Worm (Caenorhabditis elegans) whole organism, early embryonic: ENCODE data around the gene F47B8.2.

ENCODE experiments used
- B0310.2 ChIP-seq: sonication (generic microtip); optimal IDR thresholded peaks from 2 replicates; lab custom pipeline; 2016; ENCODE audit warnings: mild to moderate bottlenecking, missing genetic modification characterization, missing compliant biosample characterization
- ama-1 ChIP-seq: fragments of 150-350 bp; optimal IDR thresholded peaks from 2 replicates; lab custom pipeline; 2014
- hmg-4 ChIP-seq: fragments of 200-800 bp; sonication (Bioruptor generic); optimal IDR thresholded peaks from 2 replicates; lab custom pipeline; 2018; ENCODE audit warnings: mild to moderate bottlenecking, missing genetic modification characterization, missing compliant biosample characterization
- hnd-1 ChIP-seq: sonication (generic microtip); optimal IDR thresholded peaks from 2 replicates; lab custom pipeline; 2016; ENCODE audit warnings: missing genetic modification characterization, missing compliant biosample characterization
- tbx-11 ChIP-seq: fragments of 200-800 bp; sonication (Bioruptor generic); IDR thresholded peaks from 2 replicates; pipeline ENCODE4 v1.3.6; 2022; ENCODE audit warnings: missing genetic modification characterization, missing compliant biosample characterization

ce11 chrV:14311115-14311514 lies 5.3 kb downstream of the F47B8.2 start, which contains the start of gene ddn-3:
- TF ChIP-seq B0310.2 (tag; lab: Kevin White, UChicago) (no peak), hmg-4 (GFP tag; lab: Kevin White, UChicago) (no peak), ama-1 (lab: Kevin White, UChicago) (no peak), hnd-1 (tag; lab: Kevin White, UChicago) (no peak), tbx-11 (GFP tag; lab: Robert Waterston, UW) (no peak)
